Fruit fly (Drosophila melanogaster) whole organism: ENCODE data around the gene CG31265.

Experiments
- CG8478 ChIP-seq: fragments of >200 bp; optimal IDR thresholded peaks from 2 replicates; lab custom pipeline; 2018; ENCODE audit warnings: inconsistent platforms
- Dll ChIP-seq: fragments of >200 bp; optimal IDR thresholded peaks from 2 replicates; lab custom pipeline; 2017
- EcR ChIP-seq, 2 experiments: fragments of >200 bp; optimal IDR thresholded peaks; 2 replicates each; lab custom pipeline; 2017; ENCODE audit warnings: missing biosample characterization in 2 of 2, missing genetic modification characterization in 2 of 2, missing genetic modification reagents in 2 of 2
- pan ChIP-seq: fragments of >200 bp; optimal IDR thresholded peaks from 2 replicates; lab custom pipeline; 2017
- psq ChIP-seq: fragments of >200 bp; optimal IDR thresholded peaks from 2 replicates; lab custom pipeline; 2017
- usp ChIP-seq: fragments of >200 bp; optimal IDR thresholded peaks from 2 replicates; lab custom pipeline; 2017; ENCODE audit warnings: missing biosample characterization, missing genetic modification characterization, mixed read lengths

CG31265 gene

dm6 chr3R:17127912-17128311 is at the start of gene CG31265:
CG31265 (plus strand) TSS chr3R:17128212.
- TF ChIP-seq usp (GFP tag; lab: Kevin White, UChicago) (no peak), pan (lab: Kevin White, UChicago) (no peak), psq (lab: Kevin White, UChicago) (no peak), CG8478 (no peak), Dll (no peak), EcR (GFP tag; optimal IDR thresholded peaks at IDR 0.05; lab: Kevin White, UChicago) (no peak)

- TF ChIP-seq CG8478: no peak
- no peak for TF ChIP-seq EcR (GFP tag; optimal IDR thresholded peaks at IDR 0.05; lab: Kevin White, UChicago)
- TF ChIP-seq usp (GFP tag; lab: Kevin White, UChicago): no peak
- no peak for TF ChIP-seq psq (lab: Kevin White, UChicago)
- TF ChIP-seq Dll: no peak
- no peak for TF ChIP-seq pan (lab: Kevin White, UChicago)
These were observed 48.8 kb upstream of the CG31265 start for dm6 chr3R:17078961-17079858.

dm6 chr3R:17079859-17080255 is 48.2 kb upstream of the CG31265 start, which contains the start of the genes Keap1 and kuk:
Keap1 (minus strand) TSS chr3R:17079945.
kuk (plus strand) TSS chr3R:17080244.
- TF ChIP-seq EcR (GFP tag; optimal IDR thresholded peaks at IDR 0.05; lab: Kevin White, UChicago): no peak
- no peak for TF ChIP-seq psq (lab: Kevin White, UChicago)
- TF ChIP-seq Dll: no peak
- TF ChIP-seq pan (lab: Kevin White, UChicago): no peak
- no peak for TF ChIP-seq CG8478
- no peak for TF ChIP-seq usp (GFP tag; lab: Kevin White, UChicago)

- no peak for TF ChIP-seq Dll
- no peak for TF ChIP-seq usp (GFP tag; lab: Kevin White, UChicago)
- TF ChIP-seq EcR (GFP tag; optimal IDR thresholded peaks at IDR 0.05; lab: Kevin White, UChicago): no peak
- TF ChIP-seq pan (lab: Kevin White, UChicago): no peak
- no peak for TF ChIP-seq CG8478
- TF ChIP-seq psq (lab: Kevin White, UChicago): no peak
These were observed 47.2 kb upstream of the CG31265 start for dm6 chr3R:17080666-17081358.

dm6 chr3R:17081359-17081935 is 46.6 kb upstream of the CG31265 start:
- TF ChIP-seq CG8478: no peak
- no peak for TF ChIP-seq Dll
- no peak for TF ChIP-seq EcR (GFP tag; optimal IDR thresholded peaks at IDR 0.05; lab: Kevin White, UChicago)
- no peak for TF ChIP-seq psq (lab: Kevin White, UChicago)
- no peak for TF ChIP-seq usp (GFP tag; lab: Kevin White, UChicago)
- TF ChIP-seq pan (lab: Kevin White, UChicago): no peak

- TF ChIP-seq Dll (no peak), pan (lab: Kevin White, UChicago) (no peak), EcR (GFP tag; optimal IDR thresholded peaks at IDR 0.05; lab: Kevin White, UChicago) (no peak), psq (lab: Kevin White, UChicago) (no peak), usp (GFP tag; lab: Kevin White, UChicago) (no peak), CG8478 (no peak)
These were observed 45.5 kb upstream of the CG31265 start for dm6 chr3R:17082471-17082870.

- TF ChIP-seq CG8478: no peak
- TF ChIP-seq pan (lab: Kevin White, UChicago): no peak
- no peak for TF ChIP-seq usp (GFP tag; lab: Kevin White, UChicago)
- TF ChIP-seq Dll: no peak
- TF ChIP-seq psq (lab: Kevin White, UChicago): no peak
- TF ChIP-seq EcR (GFP tag; optimal IDR thresholded peaks at IDR 0.05; lab: Kevin White, UChicago): no peak
These were observed 42.8 kb upstream of the CG31265 start, which contains the start of gene GckIII for dm6 chr3R:17085029-17085807. GckIII (plus strand) TSS chr3R:17085513.

- TF ChIP-seq EcR (GFP tag; optimal IDR thresholded peaks at IDR 0.05; lab: Kevin White, UChicago) (no peak), CG8478 (no peak), Dll (no peak), psq (lab: Kevin White, UChicago) (no peak), usp (GFP tag; lab: Kevin White, UChicago) (no peak), pan (lab: Kevin White, UChicago) (no peak)
These were observed 39.9 kb upstream of the CG31265 start, which contains the start of gene cal1 for dm6 chr3R:17087977-17088618. cal1 (plus strand) TSS chr3R:17088280.

dm6 chr3R:17108881-17109280 is 19.1 kb upstream of the CG31265 start:
- TF ChIP-seq EcR (GFP tag; optimal IDR thresholded peaks at IDR 0.05; lab: Kevin White, UChicago) (no peak), psq (lab: Kevin White, UChicago) (no peak), pan (lab: Kevin White, UChicago) (no peak), usp (GFP tag; lab: Kevin White, UChicago) (no peak), CG8478 (no peak), Dll (no peak)
